Worm (Caenorhabditis elegans): ENCODE results near the gene K04C2.2.

ce11 chrIII:6888999-6889824 is at the start of gene K04C2.2, which contains the start of gene brd-1:
- TF ChIP-seq aly-2 (tag; optimal IDR thresholded peaks at IDR 0.05): no peak
- no peak for TF ChIP-seq nhr-11 (tag; optimal IDR thresholded peaks at IDR 0.05)
- TF ChIP-seq egl-27 (tag; optimal IDR thresholded peaks at IDR 0.05): no peak
- TF ChIP-seq unc-62 (GFP tag; optimal IDR thresholded peaks at IDR 0.05): no peak
- no peak for TF ChIP-seq ceh-82 (tag; optimal IDR thresholded peaks at IDR 0.05)

Data from whole organism, L2 larva.